Fruit fly (Drosophila melanogaster) whole organism, embryonic: ENCODE data around the gene CG6041.

Experiments used
- Adf1 ChIP-seq: fragments of 200-800 bp; sonication (Bioruptor generic); IDR thresholded peaks from 2 replicates; pipeline ENCODE4 v1.3.6; 2022; ENCODE audit warnings: missing biosample characterization, missing genetic modification characterization
- CG11456 ChIP-seq: fragments of 200-800 bp; sonication (Bioruptor generic); IDR thresholded peaks from 3 replicates; pipeline ENCODE4 v1.3.6; 2022; ENCODE audit warnings: missing biosample characterization, missing genetic modification characterization
- CG12071 ChIP-seq: fragments of 200-800 bp; sonication (Bioruptor generic); optimal IDR thresholded peaks from 3 replicates; lab custom pipeline; 2018; ENCODE audit warnings: missing biosample characterization, mild to moderate bottlenecking, missing genetic modification characterization
- CG12104 ChIP-seq: fragments of 200-800 bp; sonication (Bioruptor generic); optimal IDR thresholded peaks from 3 replicates; lab custom pipeline; 2016; ENCODE audit warnings: missing biosample characterization, missing genetic modification characterization
- CG14965 ChIP-seq: fragments of 200-800 bp; sonication (Bioruptor generic); optimal IDR thresholded peaks from 2 replicates; lab custom pipeline; 2016; ENCODE audit warnings: missing biosample characterization, missing genetic modification characterization, borderline replicate concordance
- CG1529 ChIP-seq: fragments of 200-800 bp; sonication (Bioruptor generic); optimal IDR thresholded peaks from 3 replicates; lab custom pipeline; 2018; ENCODE audit warnings: missing biosample characterization, missing genetic modification characterization
- CG15514 ChIP-seq: fragments of 200-800 bp; sonication (Bioruptor generic); optimal IDR thresholded peaks from 3 replicates; lab custom pipeline; 2017; ENCODE audit warnings: missing biosample characterization, missing genetic modification characterization, mild to moderate bottlenecking, moderate library complexity, missing genetic modification reagents
- CG15601 ChIP-seq: fragments of 200-800 bp; sonication (Bioruptor generic); optimal IDR thresholded peaks from 3 replicates; lab custom pipeline; 2019; ENCODE audit warnings: missing biosample characterization, mild to moderate bottlenecking, missing genetic modification characterization, moderate library complexity
- CG1602 ChIP-seq: fragments of 200-800 bp; sonication (Bioruptor generic); optimal IDR thresholded peaks from 3 replicates; lab custom pipeline; 2016; ENCODE audit warnings: missing biosample characterization, missing genetic modification characterization
- CG1603 ChIP-seq: fragments of 200-800 bp; sonication (Bioruptor generic); optimal IDR thresholded peaks from 2 replicates; lab custom pipeline; 2019; ENCODE audit warnings: missing biosample characterization, mild to moderate bottlenecking, missing genetic modification characterization, moderate library complexity
- CG17802 ChIP-seq: fragments of 200-800 bp; sonication (Bioruptor generic); optimal IDR thresholded peaks from 2 replicates; lab custom pipeline; 2018; ENCODE audit warnings: missing biosample characterization, mild to moderate bottlenecking, missing genetic modification characterization, moderate library complexity
- CG18619 ChIP-seq: fragments of 200-800 bp; sonication (Bioruptor generic); optimal IDR thresholded peaks from 3 replicates; lab custom pipeline; 2017; ENCODE audit warnings: missing biosample characterization, mild to moderate bottlenecking, missing genetic modification characterization
- CG31388 ChIP-seq: fragments of 200-800 bp; sonication (Bioruptor generic); optimal IDR thresholded peaks from 2 replicates; lab custom pipeline; 2016; ENCODE audit warnings: missing biosample characterization, missing genetic modification characterization
- CG33557 ChIP-seq: fragments of 200-800 bp; sonication (Bioruptor generic); optimal IDR thresholded peaks from 2 replicates; lab custom pipeline; 2019; ENCODE audit warnings: missing biosample characterization, mild to moderate bottlenecking, missing genetic modification characterization, moderate library complexity
- CG3847 ChIP-seq: fragments of 200-800 bp; sonication (Bioruptor generic); IDR thresholded peaks from 2 replicates; pipeline ENCODE4 v1.3.6; 2022; ENCODE audit warnings: missing biosample characterization, missing genetic modification characterization
- CG6765 ChIP-seq: fragments of 200-800 bp; sonication (Bioruptor generic); optimal IDR thresholded peaks from 3 replicates; lab custom pipeline; 2017; ENCODE audit warnings: missing biosample characterization, mild to moderate bottlenecking, missing genetic modification characterization
- CG7963 ChIP-seq: fragments of 200-800 bp; sonication (Bioruptor generic); IDR thresholded peaks from 3 replicates; pipeline ENCODE4 v1.3.6; 2022; ENCODE audit warnings: missing biosample characterization, missing genetic modification characterization; ENCODE audit not compliant: partially characterized antibody
- CG9797 ChIP-seq: fragments of 200-800 bp; sonication (Bioruptor generic); optimal IDR thresholded peaks from 3 replicates; lab custom pipeline; 2018; ENCODE audit warnings: missing biosample characterization, mild to moderate bottlenecking, missing genetic modification characterization
- CHES-1-like ChIP-seq: fragments of 200-800 bp; sonication (Bioruptor generic); optimal IDR thresholded peaks from 2 replicates; lab custom pipeline; 2016; ENCODE audit warnings: missing biosample characterization, missing genetic modification characterization
- Hand ChIP-seq: fragments of 200-800 bp; sonication (Bioruptor generic); optimal IDR thresholded peaks from 2 replicates; lab custom pipeline; 2017; ENCODE audit warnings: mild to moderate bottlenecking, missing biosample characterization, missing genetic modification reagents, missing genetic modification characterization
- HmgD ChIP-seq: fragments of 200-800 bp; sonication (Bioruptor generic); optimal IDR thresholded peaks from 3 replicates; lab custom pipeline; 2016; ENCODE audit warnings: missing biosample characterization, missing genetic modification characterization
- Lpt ChIP-seq: fragments of >200 bp; optimal IDR thresholded peaks from 2 replicates; lab custom pipeline; 2018; ENCODE audit warnings: missing biosample characterization, missing genetic modification characterization
- Neu2 ChIP-seq: fragments of 200-800 bp; sonication (Bioruptor generic); optimal IDR thresholded peaks from 3 replicates; lab custom pipeline; 2016; ENCODE audit warnings: missing biosample characterization, missing genetic modification characterization, borderline replicate concordance
- Nf-YB ChIP-seq: fragments of 200-800 bp; sonication (Bioruptor generic); optimal IDR thresholded peaks from 3 replicates; lab custom pipeline; 2019; ENCODE audit warnings: missing biosample characterization, mild to moderate bottlenecking, missing genetic modification characterization, moderate library complexity
- Oaz ChIP-seq: fragments of 200-800 bp; sonication (Bioruptor generic); IDR thresholded peaks from 2 replicates; pipeline ENCODE4 v1.3.6; 2022; ENCODE audit warnings: missing biosample characterization, missing genetic modification characterization
- Rfx ChIP-seq: fragments of 200-800 bp; sonication (Bioruptor generic); IDR thresholded peaks from 2 replicates; pipeline ENCODE4 v1.3.6; 2022; ENCODE audit warnings: missing biosample characterization, missing genetic modification characterization
- Sox102F ChIP-seq: fragments of 200-800 bp; sonication (Bioruptor generic); optimal IDR thresholded peaks from 2 replicates; lab custom pipeline; 2018; ENCODE audit warnings: missing biosample characterization, mild to moderate bottlenecking, missing genetic modification characterization, moderate library complexity
- Tbp ChIP-seq: fragments of >200 bp; optimal IDR thresholded peaks from 2 replicates; lab custom pipeline; 2018; ENCODE audit warnings: missing biosample characterization, missing genetic modification characterization
- ab ChIP-seq: fragments of 200-800 bp; sonication (Bioruptor generic); optimal IDR thresholded peaks from 2 replicates; lab custom pipeline; 2016; ENCODE audit warnings: missing biosample characterization, missing genetic modification characterization
- bab2 ChIP-seq: fragments of 200-800 bp; sonication (Bioruptor generic); optimal IDR thresholded peaks from 2 replicates; lab custom pipeline; 2016; ENCODE audit warnings: missing biosample characterization, missing genetic modification characterization
- br ChIP-seq: fragments of >200 bp; optimal IDR thresholded peaks from 2 replicates; lab custom pipeline; 2017
- bsh ChIP-seq, 2 experiments: fragments of 200-800 bp; sonication (Bioruptor generic); optimal IDR thresholded peaks; 2 replicates each; lab custom pipeline; 2017 to 2018; ENCODE audit warnings: mild to moderate bottlenecking in 2 of 2, missing biosample characterization in 2 of 2, missing genetic modification characterization in 2 of 2, moderate library complexity in 1 of 2
- cas ChIP-seq: fragments of 200-800 bp; sonication (Bioruptor generic); IDR thresholded peaks from 2 replicates; pipeline ENCODE4 v1.3.6; 2022; ENCODE audit warnings: missing biosample characterization, missing genetic modification characterization
- caup ChIP-seq: fragments of 200-800 bp; sonication (Bioruptor generic); optimal IDR thresholded peaks from 3 replicates; lab custom pipeline; 2017; ENCODE audit warnings: missing biosample characterization, mild to moderate bottlenecking, missing genetic modification characterization, moderate library complexity; ENCODE audit not compliant: severe bottlenecking
- dati ChIP-seq: fragments of 200-800 bp; sonication (Bioruptor generic); IDR thresholded peaks from 2 replicates; pipeline ENCODE4 v1.3.6; 2022; ENCODE audit warnings: missing biosample characterization, missing genetic modification characterization
- fd102C ChIP-seq: fragments of 200-800 bp; sonication (Bioruptor generic); optimal IDR thresholded peaks from 2 replicates; lab custom pipeline; 2018; ENCODE audit warnings: missing biosample characterization, mild to moderate bottlenecking, missing genetic modification characterization, moderate library complexity
- fd3F ChIP-seq: fragments of 200-800 bp; sonication (Bioruptor generic); optimal IDR thresholded peaks from 2 replicates; lab custom pipeline; 2018; ENCODE audit warnings: missing biosample characterization, mild to moderate bottlenecking, missing genetic modification characterization, moderate library complexity
- gsb ChIP-seq: fragments of 200-800 bp; sonication (Bioruptor generic); IDR thresholded peaks from 2 replicates; pipeline ENCODE4 v1.3.6; 2022; ENCODE audit warnings: missing biosample characterization, missing genetic modification characterization
- gt ChIP-seq: fragments of 200-800 bp; sonication (Bioruptor generic); IDR thresholded peaks from 2 replicates; pipeline ENCODE4 v1.3.6; 2022; ENCODE audit warnings: missing biosample characterization, missing genetic modification characterization
- kah ChIP-seq: fragments of 200-800 bp; sonication (Bioruptor generic); optimal IDR thresholded peaks from 2 replicates; lab custom pipeline; 2018; ENCODE audit warnings: missing biosample characterization, mild to moderate bottlenecking, missing genetic modification characterization
- klu ChIP-seq: fragments of 200-800 bp; sonication (Bioruptor generic); IDR thresholded peaks from 2 replicates; pipeline ENCODE4 v1.3.6; 2022; ENCODE audit warnings: missing biosample characterization, missing genetic modification characterization
- lola ChIP-seq, 3 experiments: fragments of >200 bp in 2 of 3; fragments of 200-800 bp in 1 of 3; sonication (Bioruptor generic) in 1 of 3; optimal IDR thresholded peaks; 2 replicates each; lab custom pipeline; 2017 to 2019; ENCODE audit warnings: missing biosample characterization in 3 of 3, missing genetic modification characterization in 3 of 3, mild to moderate bottlenecking in 1 of 3, moderate library complexity in 1 of 3
- nmo ChIP-seq: fragments of 200-800 bp; sonication (Bioruptor generic); optimal IDR thresholded peaks from 2 replicates; lab custom pipeline; 2018; ENCODE audit warnings: missing biosample characterization, mild to moderate bottlenecking, missing genetic modification characterization, moderate library complexity
- otp ChIP-seq: fragments of 200-800 bp; sonication (Bioruptor generic); IDR thresholded peaks from 3 replicates; pipeline ENCODE4, ENCODE4 v1.3.6; 2022; ENCODE audit warnings: missing biosample characterization, missing genetic modification characterization
- pb ChIP-seq: fragments of 200-800 bp; sonication (Bioruptor generic); optimal IDR thresholded peaks from 3 replicates; lab custom pipeline; 2016; ENCODE audit warnings: missing biosample characterization, missing genetic modification characterization
- scrt ChIP-seq: fragments of 200-800 bp; sonication (Bioruptor generic); optimal IDR thresholded peaks from 2 replicates; lab custom pipeline; 2018; ENCODE audit warnings: missing biosample characterization, mild to moderate bottlenecking, missing genetic modification characterization, moderate library complexity
- sr ChIP-seq: fragments of 200-800 bp; sonication (Bioruptor generic); IDR thresholded peaks from 3 replicates; pipeline ENCODE4 v1.3.6; 2022; ENCODE audit warnings: missing biosample characterization, missing genetic modification characterization
- tio ChIP-seq: fragments of 200-800 bp; sonication (Bioruptor generic); optimal IDR thresholded peaks from 2 replicates; lab custom pipeline; 2017; ENCODE audit warnings: missing biosample characterization, missing genetic modification characterization, inconsistent platforms
- tna ChIP-seq: fragments of 200-800 bp; sonication (Bioruptor generic); IDR thresholded peaks from 2 replicates; pipeline ENCODE4 v1.3.6; 2022; ENCODE audit warnings: missing biosample characterization, missing genetic modification characterization; ENCODE audit not compliant: partially characterized antibody
- trem ChIP-seq: fragments of 200-800 bp; optimal IDR thresholded peaks from 3 replicates; lab custom pipeline; 2019; ENCODE audit warnings: missing biosample characterization, mild to moderate bottlenecking, missing genetic modification characterization, moderate library complexity

The CG6041 gene

dm6 chrX:5980883-5981282, 32.9 kb downstream of the CG6041 start (continued):
- TF ChIP-seq dati (GFP tag; lab: Robert Waterston, UW) (peak; percentile 70; the same call in 1 of the 2 replicates), sr (GFP tag; lab: Robert Waterston, UW) (peak; percentile 41; the same call in 1 of the 3 replicates), CG7963 (GFP tag; lab: Robert Waterston, UW) (no peak), Lpt (GFP tag; lab: Kevin White, UChicago) (no peak), fd102C (GFP tag; lab: Kevin White, UChicago) (no peak), CG14965 (no peak), bab2 (GFP tag; lab: Kevin White, UChicago) (peak; percentile 67), HmgD (GFP tag; lab: Kevin White, UChicago) (no peak), Sox102F (GFP tag; lab: Kevin White, UChicago) (peak; percentile 79), CG1529 (GFP tag; lab: Kevin White, UChicago) (peak; percentile 22), CHES-1-like (peak; percentile 14), CG12104 (GFP tag; lab: Kevin White, UChicago) (peak; percentile 44), CG18619 (GFP tag; lab: Kevin White, UChicago) (peak; percentile 64), klu (GFP tag; lab: Robert Waterston, UW) (peak; percentile 65; the same call in 1 of the 2 replicates), ab (no peak), CG12071 (peak; percentile 78), CG15601 (tag; lab: Kevin White, UChicago) (peak; percentile 9), gsb (GFP tag; lab: Robert Waterston, UW) (peak; percentile 75), gt (GFP tag; lab: Robert Waterston, UW) (no peak), fd3F (GFP tag; lab: Kevin White, UChicago) (peak; percentile 71), CG15514 (GFP tag; lab: Kevin White, UChicago) (peak; percentile 70), otp (GFP tag; lab: Robert Waterston, UW) (peak; percentile 71; the same call in 2 of the 3 replicates), CG6765 (GFP tag; lab: Kevin White, UChicago) (peak; percentile 55), CG17802 (tag; lab: Kevin White, UChicago) (no peak), scrt (GFP tag; lab: Kevin White, UChicago) (peak; percentile 67), nmo (GFP tag; lab: Kevin White, UChicago) (peak; percentile 70), Hand (GFP tag; lab: Kevin White, UChicago) (peak; percentile 77), CG33557 (GFP tag; lab: Kevin White, UChicago) (no peak), tna (GFP tag; lab: Robert Waterston, UW) (no peak), Oaz (peak; percentile 46; the same call in 1 of the 2 replicates), Adf1 (GFP tag; lab: Robert Waterston, UW) (peak; percentile 52), cas (GFP tag; lab: Robert Waterston, UW) (peak; percentile 67; the same call in 1 of the 2 replicates), Neu2 (GFP tag; lab: Kevin White, UChicago) (no peak), CG9797 (GFP tag; lab: Kevin White, UChicago) (no peak), tio (GFP tag; lab: Kevin White, UChicago) (peak; percentile 62), CG1603 (peak; percentile 81), lola (GFP tag; optimal IDR thresholded peaks at IDR 0.05; lab: Kevin White, UChicago) (no peak), CG11456 (GFP tag; lab: Robert Waterston, UW) (peak; percentile 81), kah (GFP tag; lab: Kevin White, UChicago) (peak; percentile 10), CG31388 (GFP tag; lab: Kevin White, UChicago) (no peak), Tbp (no peak), caup (GFP tag; lab: Kevin White, UChicago) (peak; percentile 75), CG3847 (GFP tag; lab: Robert Waterston, UW) (peak; percentile 79), br (lab: Kevin White, UChicago) (no peak), trem (tag; lab: Kevin White, UChicago) (peak; percentile 1), CG1602 (peak; percentile 48), bsh (GFP tag; optimal IDR thresholded peaks at IDR 0.05; lab: Kevin White, UChicago) (peak; percentile 22 to 66), Rfx (GFP tag; lab: Robert Waterston, UW) (peak; percentile 91), pb (no peak), Nf-YB (peak; percentile 43)
